Fruit fly (Drosophila melanogaster): ENCODE data around the gene Creld.

dm6 chr2L:110046-110445 lies 7.9 kb downstream of the Creld start:
- TF ChIP-seq CTCF (optimal IDR thresholded peaks at IDR 0.05) (no peak), CG8478 (optimal IDR thresholded peaks at IDR 0.05) (no peak)
